Fruit fly (Drosophila melanogaster) whole organism, adult: ENCODE measurements around the gene CG14125.

Experiments used
- CG11617 ChIP-seq: fragments of 200-800 bp; sonication (Bioruptor generic); optimal IDR thresholded peaks from 2 replicates; lab custom pipeline; 2017; ENCODE audit warnings: mild to moderate bottlenecking, missing biosample characterization, missing genetic modification reagents, missing genetic modification characterization
- CG12768 ChIP-seq: fragments of 200-800 bp; sonication (Bioruptor generic); optimal IDR thresholded peaks from 2 replicates; lab custom pipeline; 2017; ENCODE audit warnings: missing biosample characterization, missing genetic modification characterization, mild to moderate bottlenecking, moderate library complexity, missing genetic modification reagents
- CG14711 ChIP-seq: fragments of 200-800 bp; sonication (Bioruptor generic); optimal IDR thresholded peaks from 2 replicates; lab custom pipeline; 2018; ENCODE audit warnings: missing biosample characterization, mild to moderate bottlenecking, missing genetic modification characterization, moderate library complexity
- CG1620 ChIP-seq: fragments of 200-800 bp; sonication (Bioruptor generic); optimal IDR thresholded peaks from 2 replicates; lab custom pipeline; 2016; ENCODE audit warnings: missing biosample characterization, missing genetic modification characterization
- CG33017 ChIP-seq: fragments of 200-800 bp; sonication (Bioruptor generic); optimal IDR thresholded peaks from 2 replicates; lab custom pipeline; 2018; ENCODE audit warnings: missing biosample characterization, mild to moderate bottlenecking, missing genetic modification characterization, moderate library complexity
- CG5204 ChIP-seq: fragments of 200-800 bp; sonication (Bioruptor generic); optimal IDR thresholded peaks from 2 replicates; lab custom pipeline; 2016; ENCODE audit warnings: missing biosample characterization, missing genetic modification characterization
- CG7045 ChIP-seq: fragments of 200-800 bp; sonication (Bioruptor generic); optimal IDR thresholded peaks from 2 replicates; lab custom pipeline; 2017; ENCODE audit warnings: missing biosample characterization, mild to moderate bottlenecking, missing genetic modification characterization
- CG7101 ChIP-seq: fragments of 200-800 bp; sonication (Bioruptor generic); optimal IDR thresholded peaks from 2 replicates; lab custom pipeline; 2018; ENCODE audit warnings: missing biosample characterization, mild to moderate bottlenecking, missing genetic modification characterization, moderate library complexity
- Clk ChIP-seq: fragments of 200-800 bp; sonication (Bioruptor generic); optimal IDR thresholded peaks from 2 replicates; lab custom pipeline; 2017; ENCODE audit warnings: missing biosample characterization, missing genetic modification characterization
- Crg-1 ChIP-seq: fragments of 200-800 bp; sonication (Bioruptor generic); optimal IDR thresholded peaks from 2 replicates; lab custom pipeline; 2016; ENCODE audit warnings: missing biosample characterization, missing genetic modification characterization
- Hr96 ChIP-seq: fragments of 200-800 bp; sonication (Bioruptor generic); optimal IDR thresholded peaks from 2 replicates; lab custom pipeline; 2016; ENCODE audit warnings: missing biosample characterization, missing genetic modification characterization
- Mnt ChIP-seq: fragments of 200-800 bp; sonication (Bioruptor generic); optimal IDR thresholded peaks from 2 replicates; lab custom pipeline; 2016; ENCODE audit warnings: missing biosample characterization, mild to moderate bottlenecking, missing genetic modification characterization
- bab1 ChIP-seq: fragments of 200-800 bp; sonication (Bioruptor generic); optimal IDR thresholded peaks from 3 replicates; lab custom pipeline; 2019; ENCODE audit warnings: missing biosample characterization, mild to moderate bottlenecking, missing genetic modification characterization, moderate library complexity
- cic ChIP-seq: fragments of 200-800 bp; sonication (Bioruptor generic); optimal IDR thresholded peaks from 2 replicates; lab custom pipeline; 2017; ENCODE audit warnings: missing biosample characterization, mild to moderate bottlenecking, missing genetic modification characterization, moderate library complexity
- cnc ChIP-seq, 2 experiments: fragments of >200 bp; optimal IDR thresholded peaks; 2 replicates each; lab custom pipeline; 2017
- kay ChIP-seq: fragments of 200-800 bp; sonication (Bioruptor generic); peaks from one replicate; lab custom pipeline; 2016; ENCODE audit warnings: missing biosample characterization, missing genetic modification characterization, borderline replicate concordance
- ovo ChIP-seq: fragments of 200-800 bp; sonication (Bioruptor generic); optimal IDR thresholded peaks from 2 replicates; lab custom pipeline; 2016; ENCODE audit warnings: missing biosample characterization, missing genetic modification characterization
- pad ChIP-seq: fragments of 200-800 bp; sonication (Bioruptor generic); optimal IDR thresholded peaks from 3 replicates; lab custom pipeline; 2017; ENCODE audit warnings: missing biosample characterization, missing genetic modification characterization, mild to moderate bottlenecking, moderate library complexity, missing genetic modification reagents
- tj ChIP-seq: fragments of 200-800 bp; sonication (Bioruptor generic); optimal IDR thresholded peaks from 3 replicates; lab custom pipeline; 2017; ENCODE audit warnings: missing biosample characterization, mild to moderate bottlenecking, missing genetic modification characterization, moderate library complexity
- toe ChIP-seq: fragments of 200-800 bp; sonication (Bioruptor generic); optimal IDR thresholded peaks from 2 replicates; lab custom pipeline; 2016; ENCODE audit warnings: missing biosample characterization, missing genetic modification characterization

CG14125 gene

DNA sequence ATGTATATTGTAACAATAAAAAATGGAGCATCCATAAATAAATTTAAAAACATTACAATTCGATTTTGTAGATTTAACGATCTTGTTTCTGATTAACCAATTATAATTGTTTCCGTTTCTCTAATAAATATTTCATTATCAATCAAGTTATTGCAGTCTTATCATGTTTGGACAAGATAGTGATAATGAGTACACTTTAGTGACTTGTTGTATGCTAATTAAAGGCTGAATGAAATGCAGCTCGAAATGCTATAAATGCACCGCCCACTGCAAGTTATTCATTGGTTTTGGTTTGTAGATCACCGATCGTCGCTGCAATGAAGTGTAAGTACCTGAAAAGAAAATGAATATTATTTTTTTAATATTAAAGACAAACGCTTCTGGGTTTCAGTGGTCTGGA, at the start of gene CG14125:
Gene CG14125 (plus strand): TSS at position 301 of the 400 bp plus-strand sequence.
- TF ChIP-seq kay (GFP tag; lab: Kevin White, UChicago) (no peak), cnc (optimal IDR thresholded peaks at IDR 0.05; lab: Kevin White, UChicago) (no peak), CG5204 (GFP tag; lab: Kevin White, UChicago) (no peak), ovo (GFP tag; lab: Kevin White, UChicago) (no peak), Clk (GFP tag; lab: Kevin White, UChicago) (no peak), bab1 (GFP tag; lab: Kevin White, UChicago) (no peak), CG7045 (GFP tag; lab: Kevin White, UChicago) (no peak), pad (GFP tag; lab: Kevin White, UChicago) (no peak), Mnt (GFP tag; lab: Kevin White, UChicago) (no peak), CG11617 (no peak), CG7101 (tag; lab: Kevin White, UChicago) (no peak), toe (GFP tag; lab: Kevin White, UChicago) (no peak)

- TF ChIP-seq CG11617 (no peak), kay (GFP tag; lab: Kevin White, UChicago) (no peak), CG7045 (GFP tag; lab: Kevin White, UChicago) (no peak), Hr96 (GFP tag; lab: Kevin White, UChicago) (no peak), CG7101 (tag; lab: Kevin White, UChicago) (no peak), CG12768 (GFP tag; lab: Kevin White, UChicago) (no peak)
Observed at dm6 chr3L:11925382-11925781, 49.3 kb upstream of the CG14125 start.

DNA sequence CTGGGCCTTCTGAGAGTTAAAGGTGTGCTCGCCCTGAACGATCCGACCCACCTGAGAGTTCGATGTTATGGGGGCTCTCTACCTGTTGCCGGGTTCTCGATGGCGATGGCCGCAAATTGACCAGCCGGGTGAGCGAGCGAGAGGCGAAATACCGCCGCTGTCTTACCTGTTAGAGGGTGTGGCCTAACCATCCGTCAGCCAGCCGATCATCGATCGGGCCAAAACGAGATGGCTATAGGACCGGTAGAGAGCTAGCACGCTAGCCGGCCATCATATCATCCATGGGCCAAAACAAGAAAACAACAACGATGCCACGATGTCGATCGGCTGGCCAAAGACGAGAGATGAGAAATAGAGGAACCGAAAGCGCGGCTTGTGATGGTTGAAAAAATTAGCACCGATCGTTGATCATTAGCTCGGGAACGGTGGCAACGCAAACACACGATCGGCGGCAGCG, 47.4 kb upstream of the CG14125 start, which contains the start of gene byn:
Gene byn (plus strand): TSS at position 407 of the 457 bp plus-strand sequence.
- TF ChIP-seq toe (GFP tag; lab: Kevin White, UChicago) (no peak), cic (GFP tag; lab: Kevin White, UChicago) (no peak), pad (GFP tag; lab: Kevin White, UChicago) (no peak), Crg-1 (GFP tag; lab: Kevin White, UChicago) (no peak), tj (GFP tag; lab: Kevin White, UChicago) (no peak), Hr96 (GFP tag; lab: Kevin White, UChicago) (no peak), CG11617 (no peak), CG7101 (tag; lab: Kevin White, UChicago) (no peak), CG12768 (GFP tag; lab: Kevin White, UChicago) (no peak), Mnt (GFP tag; lab: Kevin White, UChicago) (no peak), ovo (GFP tag; lab: Kevin White, UChicago) (no peak), cnc (optimal IDR thresholded peaks at IDR 0.05; lab: Kevin White, UChicago) (no peak), CG5204 (GFP tag; lab: Kevin White, UChicago) (no peak), bab1 (GFP tag; lab: Kevin White, UChicago) (no peak), CG7045 (GFP tag; lab: Kevin White, UChicago) (no peak), CG14711 (tag; lab: Kevin White, UChicago) (no peak), kay (GFP tag; lab: Kevin White, UChicago) (no peak)

DNA sequence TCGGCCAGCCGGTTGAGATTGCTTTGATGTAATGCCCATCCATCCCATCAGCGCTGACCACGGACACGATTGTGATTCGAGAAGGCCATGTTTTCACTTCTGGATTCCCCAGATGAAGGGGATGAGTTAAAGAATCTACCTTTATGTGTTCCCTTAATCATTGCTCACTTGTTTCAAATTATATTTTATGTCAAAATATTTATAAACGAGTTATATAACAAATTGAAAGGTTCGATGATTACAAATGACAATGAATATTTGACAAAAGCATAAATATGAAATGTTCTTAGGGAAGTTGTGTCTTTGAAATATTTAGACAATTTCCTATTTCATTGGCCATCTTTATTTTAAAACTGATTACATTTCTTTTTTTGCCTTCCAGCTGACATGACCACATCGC, 43.1 kb upstream of the CG14125 start:
- TF ChIP-seq Mnt (GFP tag; lab: Kevin White, UChicago) (no peak), ovo (GFP tag; lab: Kevin White, UChicago) (no peak), CG12768 (GFP tag; lab: Kevin White, UChicago) (no peak), CG5204 (GFP tag; lab: Kevin White, UChicago) (no peak), CG11617 (no peak), kay (GFP tag; lab: Kevin White, UChicago) (no peak), CG1620 (no peak), Clk (GFP tag; lab: Kevin White, UChicago) (no peak), tj (GFP tag; lab: Kevin White, UChicago) (no peak), toe (GFP tag; lab: Kevin White, UChicago) (no peak), Hr96 (GFP tag; lab: Kevin White, UChicago) (no peak), CG7045 (GFP tag; lab: Kevin White, UChicago) (no peak), cic (GFP tag; lab: Kevin White, UChicago) (no peak), CG33017 (tag; lab: Kevin White, UChicago) (no peak), CG14711 (tag; lab: Kevin White, UChicago) (no peak), pad (GFP tag; lab: Kevin White, UChicago) (no peak), CG7101 (tag; lab: Kevin White, UChicago) (no peak), cnc (optimal IDR thresholded peaks at IDR 0.05; lab: Kevin White, UChicago) (no peak)

DNA sequence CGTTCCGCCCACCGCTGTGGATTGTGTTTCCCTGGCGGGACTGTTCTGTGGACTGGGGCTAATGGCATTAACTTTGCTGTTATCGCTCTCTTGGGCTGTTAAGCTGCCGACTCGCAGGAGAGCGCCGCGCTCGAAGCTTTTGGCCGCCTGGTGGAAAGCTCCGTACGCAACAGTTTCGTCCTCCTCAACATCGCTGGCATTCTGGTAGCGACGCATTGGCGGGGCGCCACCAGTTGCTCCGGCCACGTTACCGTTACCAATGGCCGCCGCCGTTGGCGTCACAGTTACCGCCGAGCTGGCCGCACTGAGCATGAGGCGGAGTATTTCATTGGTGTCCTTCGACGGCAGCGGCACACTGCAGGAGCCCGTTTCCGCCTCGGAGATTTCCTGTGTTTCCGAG, 37.4 kb upstream of the CG14125 start:
- TF ChIP-seq CG7045 (GFP tag; lab: Kevin White, UChicago) (no peak), Crg-1 (GFP tag; lab: Kevin White, UChicago) (no peak), CG12768 (GFP tag; lab: Kevin White, UChicago) (no peak), CG33017 (tag; lab: Kevin White, UChicago) (no peak), kay (GFP tag; lab: Kevin White, UChicago) (no peak), Mnt (GFP tag; lab: Kevin White, UChicago) (no peak), cnc (optimal IDR thresholded peaks at IDR 0.05; lab: Kevin White, UChicago) (no peak), Clk (GFP tag; lab: Kevin White, UChicago) (no peak), pad (GFP tag; lab: Kevin White, UChicago) (no peak), tj (GFP tag; lab: Kevin White, UChicago) (no peak), ovo (GFP tag; lab: Kevin White, UChicago) (no peak), CG5204 (GFP tag; lab: Kevin White, UChicago) (no peak), CG1620 (no peak)

DNA sequence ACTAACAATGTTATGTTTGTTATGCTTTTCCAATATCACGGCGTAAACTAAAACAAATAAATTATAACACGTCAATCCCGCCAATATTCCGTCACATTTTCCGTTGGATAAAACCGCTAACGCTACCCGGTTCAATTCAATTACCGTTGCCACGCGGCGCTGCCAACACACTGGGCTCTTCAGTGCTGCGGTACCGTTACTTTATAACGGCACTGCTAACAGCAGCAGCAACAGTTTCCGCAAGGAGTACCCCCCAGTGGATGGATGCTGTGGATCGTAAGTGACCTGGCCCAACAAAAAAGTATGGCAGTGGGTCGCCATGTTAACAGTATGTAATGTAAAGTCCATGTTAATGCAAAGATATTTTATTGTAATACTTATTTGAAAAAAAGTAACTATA, 36.0 kb upstream of the CG14125 start, which contains the start of gene CG44837:
Gene CG44837 (minus strand): TSS at position 157 of the 400 bp plus-strand sequence.
- no peak for TF ChIP-seq CG5204 (GFP tag; lab: Kevin White, UChicago)
- TF ChIP-seq ovo (GFP tag; lab: Kevin White, UChicago) = peak; percentile 66
